Fruit fly (Drosophila melanogaster): ENCODE results near the gene Ilp3.

The Ilp3 gene

dm6 chr3L:9776804-9777393 lies 25.0 kb downstream of the Ilp3 start:
- TF ChIP-seq Pif1A (GFP tag; optimal IDR thresholded peaks at IDR 0.05) (no peak), rn (GFP tag; IDR thresholded peaks at IDR 0.05) (no peak), Pif1B (GFP tag; optimal IDR thresholded peaks at IDR 0.05) (no peak), CG34367 (tag; optimal IDR thresholded peaks at IDR 0.05) (no peak), CG13204 (GFP tag; optimal IDR thresholded peaks at IDR 0.05) (no peak), CG15710 (tag; optimal IDR thresholded peaks at IDR 0.05) (no peak), CG17806 (tag; optimal IDR thresholded peaks at IDR 0.05) (no peak), CG9948 (tag; optimal IDR thresholded peaks at IDR 0.05) (no peak), CG4496 (GFP tag; IDR thresholded peaks at IDR 0.05) (peak; percentile 54; the same call in 2 of the 3 replicates), gl (tag; optimal IDR thresholded peaks at IDR 0.05) (no peak), fd96Ca (GFP tag; IDR thresholded peaks at IDR 0.05) (0 out of 3 replicates have a peak, but pooled peaks have one; percentile 16), Snoo (tag; optimal IDR thresholded peaks at IDR 0.05) (no peak), CG14655 (GFP tag; optimal IDR thresholded peaks at IDR 0.05) (no peak), CG8301 (tag; optimal IDR thresholded peaks at IDR 0.05) (no peak), CG32121 (GFP tag; IDR thresholded peaks at IDR 0.05) (peak; percentile 24; the same call in 1 of the 2 replicates), D1 (tag; optimal IDR thresholded peaks at IDR 0.05) (no peak), CG10348 (GFP tag; IDR thresholded peaks at IDR 0.05) (no peak), Ets98B (GFP tag; IDR thresholded peaks at IDR 0.05) (no peak), CG12605 (GFP tag; IDR thresholded peaks at IDR 0.05) (no peak), EcR (GFP tag; optimal IDR thresholded peaks at IDR 0.05) (no peak)

dm6 chr3L:9775728-9776127 lies 26.2 kb downstream of the Ilp3 start:
- TF ChIP-seq CG8301 (tag; optimal IDR thresholded peaks at IDR 0.05) (no peak), EcR (GFP tag; optimal IDR thresholded peaks at IDR 0.05) (no peak), CG8159 (tag; optimal IDR thresholded peaks at IDR 0.05) (no peak)

DNA sequence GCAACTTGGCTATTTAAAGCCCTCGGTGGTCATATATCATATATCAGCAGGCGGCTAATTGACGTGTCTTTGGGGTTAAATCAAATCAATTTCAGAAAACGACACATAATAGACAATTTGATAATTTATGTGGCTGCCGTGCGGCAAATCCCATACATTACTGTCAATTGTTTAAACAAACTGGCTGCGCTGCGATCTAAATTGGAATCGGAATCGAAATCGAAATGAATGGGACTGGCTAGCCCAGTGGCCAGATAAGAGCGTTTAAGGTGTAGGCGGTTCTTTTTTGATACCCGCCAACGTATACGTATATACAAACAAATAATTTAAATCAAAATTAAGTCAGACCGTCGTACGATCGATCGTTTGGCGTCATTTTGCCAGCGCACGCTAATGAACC lies 33.5 kb downstream of the Ilp3 start:
- no peak for TF ChIP-seq CG15710 (tag; optimal IDR thresholded peaks at IDR 0.05)
- no peak for TF ChIP-seq EcR (GFP tag; optimal IDR thresholded peaks at IDR 0.05)
- no peak for TF ChIP-seq CG34367 (tag; optimal IDR thresholded peaks at IDR 0.05)
- no peak for TF ChIP-seq CG32121 (GFP tag; IDR thresholded peaks at IDR 0.05)
- no peak for TF ChIP-seq CG10348 (GFP tag; IDR thresholded peaks at IDR 0.05)
- no peak for TF ChIP-seq Pif1A (GFP tag; optimal IDR thresholded peaks at IDR 0.05)
- TF ChIP-seq CG8301 (tag; optimal IDR thresholded peaks at IDR 0.05) = no peak
- TF ChIP-seq D1 (tag; optimal IDR thresholded peaks at IDR 0.05) = no peak
- TF ChIP-seq CG17806 (tag; optimal IDR thresholded peaks at IDR 0.05) = no peak
- TF ChIP-seq CG12605 (GFP tag; IDR thresholded peaks at IDR 0.05) = no peak
- TF ChIP-seq CG8159 (tag; optimal IDR thresholded peaks at IDR 0.05) = no peak
- TF ChIP-seq fd96Ca (GFP tag; IDR thresholded peaks at IDR 0.05) = no peak

- TF ChIP-seq CG32121 (GFP tag; IDR thresholded peaks at IDR 0.05) (no peak), CG8159 (tag; optimal IDR thresholded peaks at IDR 0.05) (no peak), Pif1B (GFP tag; optimal IDR thresholded peaks at IDR 0.05) (no peak), EcR (GFP tag; optimal IDR thresholded peaks at IDR 0.05) (peak; percentile 88), fd96Ca (GFP tag; IDR thresholded peaks at IDR 0.05) (no peak), CG4496 (GFP tag; IDR thresholded peaks at IDR 0.05) (peak; percentile 46; the same call in 2 of the 3 replicates)
These were observed 34.1 kb downstream of the Ilp3 start for dm6 chr3L:9767636-9768358.

- no peak for TF ChIP-seq CG34367 (tag; optimal IDR thresholded peaks at IDR 0.05)
- no peak for TF ChIP-seq CG8301 (tag; optimal IDR thresholded peaks at IDR 0.05)
- TF ChIP-seq CG8159 (tag; optimal IDR thresholded peaks at IDR 0.05) = no peak
- no peak for TF ChIP-seq CG15710 (tag; optimal IDR thresholded peaks at IDR 0.05)
- TF ChIP-seq rn (GFP tag; IDR thresholded peaks at IDR 0.05) = no peak
These were observed 35.6 kb downstream of the Ilp3 start for dm6 chr3L:9766364-9766763.

DNA sequence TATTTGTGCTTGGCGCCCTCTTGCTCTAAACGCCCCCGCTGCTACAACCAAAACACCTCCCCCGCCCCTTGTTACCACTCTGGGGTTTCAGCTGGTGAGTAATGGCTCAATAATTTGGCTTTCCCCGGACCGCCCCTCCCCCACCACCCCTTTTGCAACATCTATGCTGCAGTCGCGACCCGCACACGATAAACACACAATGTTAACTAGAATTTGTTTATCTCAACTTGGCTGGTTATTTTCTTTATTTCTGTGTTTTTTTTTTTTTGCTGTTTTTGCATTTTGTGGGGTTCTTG lies 36.3 kb downstream of the Ilp3 start:
- no peak for TF ChIP-seq CG10348 (GFP tag; IDR thresholded peaks at IDR 0.05)
- TF ChIP-seq CG32121 (GFP tag; IDR thresholded peaks at IDR 0.05) = no peak
- TF ChIP-seq Ets98B (GFP tag; IDR thresholded peaks at IDR 0.05) = no peak
- no peak for TF ChIP-seq CG9948 (tag; optimal IDR thresholded peaks at IDR 0.05)
- TF ChIP-seq CG14655 (GFP tag; optimal IDR thresholded peaks at IDR 0.05) = no peak
- TF ChIP-seq Snoo (tag; optimal IDR thresholded peaks at IDR 0.05) = no peak
- no peak for TF ChIP-seq CG34367 (tag; optimal IDR thresholded peaks at IDR 0.05)
- TF ChIP-seq CG8159 (tag; optimal IDR thresholded peaks at IDR 0.05) = no peak
- no peak for TF ChIP-seq EcR (GFP tag; optimal IDR thresholded peaks at IDR 0.05)
- no peak for TF ChIP-seq D1 (tag; optimal IDR thresholded peaks at IDR 0.05)
- TF ChIP-seq CG15710 (tag; optimal IDR thresholded peaks at IDR 0.05) = no peak
- no peak for TF ChIP-seq CG17806 (tag; optimal IDR thresholded peaks at IDR 0.05)
- no peak for TF ChIP-seq CG8301 (tag; optimal IDR thresholded peaks at IDR 0.05)
- TF ChIP-seq Pif1B (GFP tag; optimal IDR thresholded peaks at IDR 0.05) = no peak

Data from whole organism, pupa.